Fruit fly (Drosophila melanogaster) whole organism, adult: ENCODE results near the gene CG7728.

Experiments
- CG11617 ChIP-seq: fragments of 200-800 bp; sonication (Bioruptor generic); optimal IDR thresholded peaks from 2 replicates; lab custom pipeline; 2017; ENCODE audit warnings: mild to moderate bottlenecking, missing biosample characterization, missing genetic modification reagents, missing genetic modification characterization
- CG12768 ChIP-seq: fragments of 200-800 bp; sonication (Bioruptor generic); optimal IDR thresholded peaks from 2 replicates; lab custom pipeline; 2017; ENCODE audit warnings: missing biosample characterization, missing genetic modification characterization, mild to moderate bottlenecking, moderate library complexity, missing genetic modification reagents
- CG14711 ChIP-seq: fragments of 200-800 bp; sonication (Bioruptor generic); optimal IDR thresholded peaks from 2 replicates; lab custom pipeline; 2018; ENCODE audit warnings: missing biosample characterization, mild to moderate bottlenecking, missing genetic modification characterization, moderate library complexity
- CG1620 ChIP-seq: fragments of 200-800 bp; sonication (Bioruptor generic); optimal IDR thresholded peaks from 2 replicates; lab custom pipeline; 2016; ENCODE audit warnings: missing biosample characterization, missing genetic modification characterization
- CG33017 ChIP-seq: fragments of 200-800 bp; sonication (Bioruptor generic); optimal IDR thresholded peaks from 2 replicates; lab custom pipeline; 2018; ENCODE audit warnings: missing biosample characterization, mild to moderate bottlenecking, missing genetic modification characterization, moderate library complexity
- CG5204 ChIP-seq: fragments of 200-800 bp; sonication (Bioruptor generic); optimal IDR thresholded peaks from 2 replicates; lab custom pipeline; 2016; ENCODE audit warnings: missing biosample characterization, missing genetic modification characterization
- CG7045 ChIP-seq: fragments of 200-800 bp; sonication (Bioruptor generic); optimal IDR thresholded peaks from 2 replicates; lab custom pipeline; 2017; ENCODE audit warnings: missing biosample characterization, mild to moderate bottlenecking, missing genetic modification characterization
- CG7101 ChIP-seq: fragments of 200-800 bp; sonication (Bioruptor generic); optimal IDR thresholded peaks from 2 replicates; lab custom pipeline; 2018; ENCODE audit warnings: missing biosample characterization, mild to moderate bottlenecking, missing genetic modification characterization, moderate library complexity
- Clk ChIP-seq: fragments of 200-800 bp; sonication (Bioruptor generic); optimal IDR thresholded peaks from 2 replicates; lab custom pipeline; 2017; ENCODE audit warnings: missing biosample characterization, missing genetic modification characterization
- Crg-1 ChIP-seq: fragments of 200-800 bp; sonication (Bioruptor generic); optimal IDR thresholded peaks from 2 replicates; lab custom pipeline; 2016; ENCODE audit warnings: missing biosample characterization, missing genetic modification characterization
- Hr96 ChIP-seq: fragments of 200-800 bp; sonication (Bioruptor generic); optimal IDR thresholded peaks from 2 replicates; lab custom pipeline; 2016; ENCODE audit warnings: missing biosample characterization, missing genetic modification characterization
- Mnt ChIP-seq: fragments of 200-800 bp; sonication (Bioruptor generic); optimal IDR thresholded peaks from 2 replicates; lab custom pipeline; 2016; ENCODE audit warnings: missing biosample characterization, mild to moderate bottlenecking, missing genetic modification characterization
- bab1 ChIP-seq: fragments of 200-800 bp; sonication (Bioruptor generic); optimal IDR thresholded peaks from 3 replicates; lab custom pipeline; 2019; ENCODE audit warnings: missing biosample characterization, mild to moderate bottlenecking, missing genetic modification characterization, moderate library complexity
- cic ChIP-seq: fragments of 200-800 bp; sonication (Bioruptor generic); optimal IDR thresholded peaks from 2 replicates; lab custom pipeline; 2017; ENCODE audit warnings: missing biosample characterization, mild to moderate bottlenecking, missing genetic modification characterization, moderate library complexity
- cnc ChIP-seq, 2 experiments: fragments of >200 bp; optimal IDR thresholded peaks; 2 replicates each; lab custom pipeline; 2017
- kay ChIP-seq: fragments of 200-800 bp; sonication (Bioruptor generic); peaks from one replicate; lab custom pipeline; 2016; ENCODE audit warnings: missing biosample characterization, missing genetic modification characterization, borderline replicate concordance
- ovo ChIP-seq: fragments of 200-800 bp; sonication (Bioruptor generic); optimal IDR thresholded peaks from 2 replicates; lab custom pipeline; 2016; ENCODE audit warnings: missing biosample characterization, missing genetic modification characterization
- pad ChIP-seq: fragments of 200-800 bp; sonication (Bioruptor generic); optimal IDR thresholded peaks from 3 replicates; lab custom pipeline; 2017; ENCODE audit warnings: missing biosample characterization, missing genetic modification characterization, mild to moderate bottlenecking, moderate library complexity, missing genetic modification reagents
- tj ChIP-seq: fragments of 200-800 bp; sonication (Bioruptor generic); optimal IDR thresholded peaks from 3 replicates; lab custom pipeline; 2017; ENCODE audit warnings: missing biosample characterization, mild to moderate bottlenecking, missing genetic modification characterization, moderate library complexity
- toe ChIP-seq: fragments of 200-800 bp; sonication (Bioruptor generic); optimal IDR thresholded peaks from 2 replicates; lab custom pipeline; 2016; ENCODE audit warnings: missing biosample characterization, missing genetic modification characterization

Gene CG7728

DNA sequence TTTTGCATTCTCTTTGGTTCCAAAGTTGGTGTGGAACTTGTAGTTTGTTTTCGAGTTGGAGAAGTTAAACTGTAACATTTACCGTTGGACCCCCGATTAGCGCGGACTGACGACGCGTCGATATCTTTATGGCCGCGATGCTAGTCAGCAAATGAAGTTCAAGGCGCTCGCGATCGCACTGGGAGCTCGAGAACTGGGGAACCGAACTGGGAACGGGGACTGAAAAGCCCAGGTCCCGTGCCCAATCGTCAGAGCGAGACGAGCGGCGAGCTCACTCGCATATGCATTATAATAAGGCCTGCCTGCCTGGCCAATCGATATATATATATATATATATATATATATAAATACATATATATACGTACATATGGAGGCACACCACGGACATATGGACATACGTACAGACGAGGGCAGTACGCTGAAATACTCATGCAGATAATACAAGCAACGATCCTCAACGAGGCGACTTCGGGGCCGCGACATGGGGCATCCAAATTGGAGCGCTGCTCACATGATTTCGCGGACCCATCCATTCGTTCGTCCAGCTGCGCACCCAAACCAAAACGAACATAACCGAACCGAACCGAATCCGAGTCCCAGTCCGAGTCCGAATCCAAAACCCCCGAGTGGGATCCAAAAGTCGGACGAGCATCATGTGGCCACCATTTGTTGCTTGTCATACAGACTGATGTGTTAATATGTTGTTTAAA, 14.0 kb upstream of the CG7728 start:
- TF ChIP-seq tj (GFP tag; lab: Kevin White, UChicago) (no peak), ovo (GFP tag; lab: Kevin White, UChicago) (no peak), cic (peak; percentile 19), CG11617 (no peak), cnc (optimal IDR thresholded peaks at IDR 0.05; lab: Kevin White, UChicago) (peak in 1 of 2 experiments; percentile 19), toe (GFP tag; lab: Kevin White, UChicago) (no peak), CG7045 (GFP tag; lab: Kevin White, UChicago) (no peak), Crg-1 (GFP tag; lab: Kevin White, UChicago) (no peak), CG33017 (tag; lab: Kevin White, UChicago) (no peak), pad (GFP tag; lab: Kevin White, UChicago) (no peak), CG5204 (no peak), CG1620 (GFP tag; lab: Kevin White, UChicago) (no peak), Mnt (GFP tag; lab: Kevin White, UChicago) (no peak), Hr96 (no peak), CG12768 (GFP tag; lab: Kevin White, UChicago) (peak; percentile 5)

DNA sequence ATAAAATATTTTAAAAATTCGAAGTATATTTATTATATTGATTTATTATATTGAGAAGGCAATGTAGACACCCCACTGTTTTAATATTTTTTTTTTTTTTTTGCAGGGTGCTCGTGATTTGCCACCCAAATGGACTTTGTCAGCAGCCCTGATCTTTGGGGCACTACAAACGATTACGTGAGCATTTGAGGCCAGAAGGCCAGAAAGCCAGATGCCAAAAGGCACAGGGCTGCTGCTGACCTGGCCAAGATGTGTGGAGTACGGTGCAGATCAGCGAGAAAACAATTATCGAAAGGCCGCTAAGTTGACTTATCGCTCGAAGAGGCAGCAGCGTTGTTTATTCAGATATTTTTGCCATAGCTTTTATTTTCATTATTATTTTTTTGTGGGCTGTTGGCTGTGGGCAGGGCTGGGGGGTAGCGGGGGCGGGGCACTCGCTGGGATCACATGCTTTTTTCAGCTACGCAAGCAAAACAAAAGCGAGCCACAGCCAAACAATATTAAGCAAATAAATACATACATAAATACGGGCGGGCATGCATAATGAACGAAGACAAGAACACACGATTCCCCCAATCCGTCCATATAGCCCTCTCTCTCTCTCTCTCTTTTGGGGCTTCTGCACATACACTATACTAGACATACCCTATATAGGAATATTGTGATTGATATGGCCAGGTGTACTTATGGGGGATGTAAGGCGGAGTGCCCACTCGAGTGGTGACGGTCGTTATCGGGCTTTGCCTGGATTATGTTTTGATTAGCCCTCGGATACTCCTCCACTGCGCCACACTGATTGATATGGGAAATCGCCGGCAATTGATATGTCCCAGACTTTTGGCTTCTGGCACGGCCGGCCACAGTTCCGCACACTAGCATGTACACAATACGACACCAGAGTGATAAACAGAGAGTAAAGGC, 12.8 kb upstream of the CG7728 start:
- TF ChIP-seq cic (peak; percentile 31), pad (GFP tag; lab: Kevin White, UChicago) (peak; percentile 35), tj (GFP tag; lab: Kevin White, UChicago) (peak; percentile 99), Crg-1 (GFP tag; lab: Kevin White, UChicago) (peak; percentile 45), CG11617 (no peak), bab1 (GFP tag; lab: Kevin White, UChicago) (no peak), CG7045 (GFP tag; lab: Kevin White, UChicago) (peak; percentile 31), Mnt (GFP tag; lab: Kevin White, UChicago) (no peak), CG7101 (tag; lab: Kevin White, UChicago) (no peak), CG1620 (GFP tag; lab: Kevin White, UChicago) (no peak), CG12768 (GFP tag; lab: Kevin White, UChicago) (peak; percentile 49), ovo (GFP tag; lab: Kevin White, UChicago) (peak; percentile 25), Clk (GFP tag; lab: Kevin White, UChicago) (no peak)

DNA sequence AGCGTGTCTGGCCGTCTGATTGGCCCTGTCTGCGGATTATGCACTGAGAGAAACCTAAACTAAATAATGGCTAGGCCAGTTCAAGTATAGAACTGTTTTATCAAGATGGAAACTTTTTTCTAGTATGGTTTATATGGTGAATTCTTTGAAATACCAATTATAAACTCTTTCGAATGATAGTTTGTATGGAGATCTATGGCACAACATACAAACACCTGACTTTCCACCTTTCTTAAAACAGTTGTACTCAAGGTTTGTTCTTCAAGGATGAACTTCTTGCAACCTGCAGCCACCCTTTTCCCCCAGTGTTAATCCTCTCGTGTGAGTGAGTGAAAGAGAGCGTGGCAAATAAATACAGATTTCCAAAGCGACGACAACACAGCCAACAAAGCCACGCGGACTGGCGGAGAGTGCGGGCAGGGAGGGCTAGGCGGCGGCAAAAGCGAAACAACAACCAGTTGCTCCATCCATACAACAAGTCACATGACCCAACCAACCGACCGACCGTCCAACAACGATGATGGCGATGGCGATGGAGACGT, 12.0 kb upstream of the CG7728 start:
- TF ChIP-seq pad (GFP tag; lab: Kevin White, UChicago) (peak; percentile 37), tj (GFP tag; lab: Kevin White, UChicago) (peak; percentile 28), CG1620 (GFP tag; lab: Kevin White, UChicago) (no peak), Hr96 (peak; percentile 56), CG33017 (tag; lab: Kevin White, UChicago) (peak; percentile 75), Clk (GFP tag; lab: Kevin White, UChicago) (peak; percentile 59), CG7045 (GFP tag; lab: Kevin White, UChicago) (peak; percentile 85), bab1 (GFP tag; lab: Kevin White, UChicago) (no peak), CG7101 (tag; lab: Kevin White, UChicago) (peak; percentile 72), CG5204 (peak; percentile 87), ovo (GFP tag; lab: Kevin White, UChicago) (peak; percentile 3), CG12768 (GFP tag; lab: Kevin White, UChicago) (peak; percentile 79), Mnt (GFP tag; lab: Kevin White, UChicago) (peak; percentile 16), CG11617 (peak; percentile 59), Crg-1 (GFP tag; lab: Kevin White, UChicago) (no peak), CG14711 (tag; lab: Kevin White, UChicago) (peak; percentile 67), cnc (optimal IDR thresholded peaks at IDR 0.05; lab: Kevin White, UChicago) (no peak), cic (no peak), kay (GFP tag; lab: Kevin White, UChicago) (peak; percentile 82), toe (GFP tag; lab: Kevin White, UChicago) (peak; percentile 69)

DNA sequence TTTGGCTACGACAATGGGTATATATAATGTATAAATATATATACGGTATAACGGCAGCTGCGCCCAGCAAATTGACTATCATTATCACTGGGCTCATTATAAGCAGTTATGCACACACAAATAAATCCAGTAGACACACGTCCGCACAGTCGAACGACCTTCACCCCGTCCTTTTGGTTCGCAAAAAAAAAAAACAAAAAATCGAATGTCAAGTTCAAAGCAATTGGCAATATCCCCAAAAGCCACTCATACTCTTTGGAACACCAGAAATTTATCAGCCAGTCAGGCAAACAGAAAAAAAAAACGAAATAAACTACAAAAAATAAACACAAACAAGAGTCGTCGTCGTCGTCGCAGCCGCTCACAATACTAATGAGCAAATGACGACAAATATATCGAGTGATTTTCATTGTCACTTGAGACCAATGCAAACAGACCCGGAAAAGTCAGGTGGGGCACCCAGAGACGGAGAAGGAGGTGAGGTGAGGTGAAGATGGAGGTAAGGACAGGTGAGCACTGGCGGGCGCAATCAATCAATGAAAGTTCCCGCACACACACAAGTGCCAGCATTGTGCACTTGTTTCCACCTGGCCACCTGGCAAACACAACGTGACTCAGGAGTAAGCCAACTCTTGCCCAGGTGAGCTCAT, 11.4 kb upstream of the CG7728 start:
- TF ChIP-seq cnc (optimal IDR thresholded peaks at IDR 0.05; lab: Kevin White, UChicago) (no peak), tj (GFP tag; lab: Kevin White, UChicago) (peak; percentile 20), pad (GFP tag; lab: Kevin White, UChicago) (no peak), CG1620 (GFP tag; lab: Kevin White, UChicago) (no peak), CG7101 (tag; lab: Kevin White, UChicago) (no peak), CG7045 (GFP tag; lab: Kevin White, UChicago) (no peak), cic (peak; percentile 87), Clk (GFP tag; lab: Kevin White, UChicago) (no peak), kay (GFP tag; lab: Kevin White, UChicago) (peak; percentile 67)

DNA sequence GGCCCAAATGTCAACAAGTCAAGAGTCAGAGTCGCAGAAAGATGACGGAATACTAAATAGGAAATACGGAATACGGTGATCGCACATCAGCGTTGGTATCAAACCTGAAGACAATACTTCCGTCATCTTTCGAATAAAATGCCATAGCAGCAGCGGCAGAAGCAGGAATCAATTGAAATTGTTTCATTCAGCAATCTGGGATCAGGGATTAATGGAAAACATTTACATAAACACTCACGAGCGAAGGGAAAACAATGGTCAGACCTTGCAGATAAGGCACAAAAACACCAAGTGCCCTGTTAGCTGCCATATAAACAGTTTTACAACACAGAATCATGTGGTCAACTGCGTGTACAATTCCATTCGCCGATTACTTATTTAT, 10.9 kb upstream of the CG7728 start:
- no peak for TF ChIP-seq CG7045 (GFP tag; lab: Kevin White, UChicago)
- no peak for TF ChIP-seq cic
- TF ChIP-seq Clk (GFP tag; lab: Kevin White, UChicago), result no peak
- TF ChIP-seq pad (GFP tag; lab: Kevin White, UChicago), result no peak
- no peak for TF ChIP-seq CG14711 (tag; lab: Kevin White, UChicago)
- no peak for TF ChIP-seq toe (GFP tag; lab: Kevin White, UChicago)
- TF ChIP-seq cnc (optimal IDR thresholded peaks at IDR 0.05; lab: Kevin White, UChicago), result no peak
- no peak for TF ChIP-seq CG33017 (tag; lab: Kevin White, UChicago)
- no peak for TF ChIP-seq Crg-1 (GFP tag; lab: Kevin White, UChicago)
- TF ChIP-seq bab1 (GFP tag; lab: Kevin White, UChicago), result no peak
- no peak for TF ChIP-seq CG5204
- no peak for TF ChIP-seq kay (GFP tag; lab: Kevin White, UChicago)
- no peak for TF ChIP-seq CG1620 (GFP tag; lab: Kevin White, UChicago)
- TF ChIP-seq Mnt (GFP tag; lab: Kevin White, UChicago), result no peak
- no peak for TF ChIP-seq tj (GFP tag; lab: Kevin White, UChicago)
- no peak for TF ChIP-seq ovo (GFP tag; lab: Kevin White, UChicago)
- TF ChIP-seq CG7101 (tag; lab: Kevin White, UChicago), result no peak
